Worm (Caenorhabditis elegans): ENCODE results near the gene gpx-6.

gpx-6 gene

ce11 chrIV:8221946-8222345, at the start of gene gpx-6:
Gene gpx-6, plus strand, starts transcription at chrIV:8222202.
- TF ChIP-seq ref-1 (GFP tag; conservative IDR thresholded peaks at IDR 0.05): no peak
- no peak for TF ChIP-seq T22C8.4 (GFP tag; IDR thresholded peaks at IDR 0.05)

- TF ChIP-seq klf-2 (GFP tag; conservative IDR thresholded peaks at IDR 0.05): no peak
- TF ChIP-seq cog-1 (tag; optimal IDR thresholded peaks at IDR 0.05): no peak
- no peak for TF ChIP-seq ztf-29 (GFP tag; IDR thresholded peaks at IDR 0.05)
- TF ChIP-seq flt-1 (GFP tag; IDR thresholded peaks at IDR 0.05): no peak
- no peak for TF ChIP-seq ref-1 (GFP tag; conservative IDR thresholded peaks at IDR 0.05)
- no peak for TF ChIP-seq tab-1 (GFP tag; IDR thresholded peaks at IDR 0.05)
- TF ChIP-seq ztf-23 (GFP tag; IDR thresholded peaks at IDR 0.05): no peak
- TF ChIP-seq med-1 (GFP tag; optimal IDR thresholded peaks at IDR 0.05; ENCODE audit: insufficient read depth): no peak
- no peak for TF ChIP-seq T22C8.4 (GFP tag; IDR thresholded peaks at IDR 0.05)
Observed at ce11 chrIV:8173610-8174009, 48.4 kb upstream of the gpx-6 start.

- TF ChIP-seq cog-1 (tag; optimal IDR thresholded peaks at IDR 0.05) (no peak), ref-1 (GFP tag; conservative IDR thresholded peaks at IDR 0.05) (no peak), ztf-23 (GFP tag; IDR thresholded peaks at IDR 0.05) (no peak), flt-1 (GFP tag; IDR thresholded peaks at IDR 0.05) (no peak), tab-1 (GFP tag; IDR thresholded peaks at IDR 0.05) (no peak), med-1 (GFP tag; optimal IDR thresholded peaks at IDR 0.05; ENCODE audit: insufficient read depth) (no peak), ztf-29 (GFP tag; IDR thresholded peaks at IDR 0.05) (no peak), klf-2 (GFP tag; conservative IDR thresholded peaks at IDR 0.05) (no peak), T22C8.4 (GFP tag; IDR thresholded peaks at IDR 0.05) (no peak)
Observed at ce11 chrIV:8174792-8175191, 47.2 kb upstream of the gpx-6 start.

- no peak for TF ChIP-seq tab-1 (GFP tag; IDR thresholded peaks at IDR 0.05)
- no peak for TF ChIP-seq med-1 (GFP tag; optimal IDR thresholded peaks at IDR 0.05; ENCODE audit: insufficient read depth)
- TF ChIP-seq T22C8.4 (GFP tag; IDR thresholded peaks at IDR 0.05): no peak
- no peak for TF ChIP-seq ref-1 (GFP tag; conservative IDR thresholded peaks at IDR 0.05)
- TF ChIP-seq ztf-29 (GFP tag; IDR thresholded peaks at IDR 0.05): no peak
- no peak for TF ChIP-seq ztf-23 (GFP tag; IDR thresholded peaks at IDR 0.05)
- no peak for TF ChIP-seq cog-1 (tag; optimal IDR thresholded peaks at IDR 0.05)
- TF ChIP-seq flt-1 (GFP tag; IDR thresholded peaks at IDR 0.05): no peak
- TF ChIP-seq klf-2 (GFP tag; conservative IDR thresholded peaks at IDR 0.05): no peak
Observed at ce11 chrIV:8175686-8176532, 46.1 kb upstream of the gpx-6 start, which contains the start of gene pct-1. Gene pct-1, plus strand, starts transcription at chrIV:8176482.

ce11 chrIV:8181404-8181803, 40.6 kb upstream of the gpx-6 start:
- TF ChIP-seq tab-1 (GFP tag; IDR thresholded peaks at IDR 0.05) (no peak), ztf-23 (GFP tag; IDR thresholded peaks at IDR 0.05) (no peak), cog-1 (tag; optimal IDR thresholded peaks at IDR 0.05) (no peak), ref-1 (GFP tag; conservative IDR thresholded peaks at IDR 0.05) (no peak), med-1 (GFP tag; optimal IDR thresholded peaks at IDR 0.05; ENCODE audit: insufficient read depth) (no peak), ztf-29 (GFP tag; IDR thresholded peaks at IDR 0.05) (no peak)

ce11 chrIV:8182566-8182965, 39.4 kb upstream of the gpx-6 start:
- TF ChIP-seq med-1 (GFP tag; optimal IDR thresholded peaks at IDR 0.05; ENCODE audit: insufficient read depth) (no peak), T22C8.4 (GFP tag; IDR thresholded peaks at IDR 0.05) (no peak), ztf-29 (GFP tag; IDR thresholded peaks at IDR 0.05) (no peak), ref-1 (GFP tag; conservative IDR thresholded peaks at IDR 0.05) (no peak), tab-1 (GFP tag; IDR thresholded peaks at IDR 0.05) (no peak), klf-2 (GFP tag; conservative IDR thresholded peaks at IDR 0.05) (no peak), flt-1 (GFP tag; IDR thresholded peaks at IDR 0.05) (no peak), cog-1 (tag; optimal IDR thresholded peaks at IDR 0.05) (no peak), ztf-23 (GFP tag; IDR thresholded peaks at IDR 0.05) (no peak)

ce11 chrIV:8183313-8183712, 38.7 kb upstream of the gpx-6 start:
- TF ChIP-seq T22C8.4 (GFP tag; IDR thresholded peaks at IDR 0.05): no peak
- 0 out of 2 replicates have a peak, but pooled peaks have one; percentile 44 for TF ChIP-seq tab-1 (GFP tag; IDR thresholded peaks at IDR 0.05)
- peak; percentile 6 for TF ChIP-seq cog-1 (tag; optimal IDR thresholded peaks at IDR 0.05)
- peak; percentile 75; the same call in 1 of the 2 replicates for TF ChIP-seq flt-1 (GFP tag; IDR thresholded peaks at IDR 0.05)

ce11 chrIV:8188421-8189112, 33.4 kb upstream of the gpx-6 start:
- TF ChIP-seq ztf-23 (GFP tag; IDR thresholded peaks at IDR 0.05): no peak
- TF ChIP-seq tab-1 (GFP tag; IDR thresholded peaks at IDR 0.05): no peak
- no peak for TF ChIP-seq flt-1 (GFP tag; IDR thresholded peaks at IDR 0.05)
- TF ChIP-seq T22C8.4 (GFP tag; IDR thresholded peaks at IDR 0.05): no peak
- TF ChIP-seq ztf-29 (GFP tag; IDR thresholded peaks at IDR 0.05): no peak
- no peak for TF ChIP-seq med-1 (GFP tag; optimal IDR thresholded peaks at IDR 0.05; ENCODE audit: insufficient read depth)
- TF ChIP-seq cog-1 (tag; optimal IDR thresholded peaks at IDR 0.05): no peak
- TF ChIP-seq klf-2 (GFP tag; conservative IDR thresholded peaks at IDR 0.05): no peak
- TF ChIP-seq ref-1 (GFP tag; conservative IDR thresholded peaks at IDR 0.05): no peak

ce11 chrIV:8189667-8190066, 32.3 kb upstream of the gpx-6 start:
- no peak; the same call in 1 of the 2 replicates for TF ChIP-seq ztf-23 (GFP tag; IDR thresholded peaks at IDR 0.05)
- no peak for TF ChIP-seq T22C8.4 (GFP tag; IDR thresholded peaks at IDR 0.05)
- no peak for TF ChIP-seq cog-1 (tag; optimal IDR thresholded peaks at IDR 0.05)
- no peak for TF ChIP-seq med-1 (GFP tag; optimal IDR thresholded peaks at IDR 0.05; ENCODE audit: insufficient read depth)
- TF ChIP-seq ref-1 (GFP tag; conservative IDR thresholded peaks at IDR 0.05): no peak
- no peak for TF ChIP-seq tab-1 (GFP tag; IDR thresholded peaks at IDR 0.05)

Measured in whole organism, midembryonic.